Fruit fly (Drosophila melanogaster): ENCODE results near the gene CG8028.

Gene CG8028

DNA sequence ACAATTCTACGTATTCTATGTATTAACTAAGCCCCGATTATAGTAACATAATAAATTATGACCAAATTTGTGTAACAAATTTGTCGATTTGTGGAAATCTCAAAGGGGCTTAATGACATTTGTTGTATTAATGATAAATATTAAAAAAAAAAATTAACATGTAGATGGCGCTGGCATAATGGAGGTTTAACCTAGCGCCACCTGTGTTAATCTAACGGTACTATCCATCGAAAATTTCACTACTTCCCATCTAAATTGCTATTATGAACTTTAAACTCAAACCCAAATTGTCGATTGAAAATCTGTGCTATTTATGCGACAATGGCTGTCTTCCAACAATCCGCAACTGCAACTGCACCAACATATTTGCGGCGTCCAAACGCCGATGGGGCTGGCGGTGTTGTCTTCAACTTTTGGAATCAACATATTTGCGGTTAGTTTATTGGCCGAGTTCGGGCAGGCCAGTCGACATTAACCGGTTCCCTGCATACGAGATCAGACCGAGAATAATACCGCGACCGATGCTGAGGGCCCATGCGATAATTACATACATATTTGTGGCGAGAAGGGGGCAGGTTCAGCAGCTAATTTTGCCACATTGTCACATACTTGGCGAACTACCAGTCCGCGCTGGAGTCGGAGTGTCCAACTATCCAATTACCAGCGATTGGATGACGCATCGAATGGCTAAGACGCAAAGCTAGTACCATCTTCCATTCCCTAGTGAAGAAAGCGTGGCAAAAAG lies 45.8 kb upstream of the CG8028 start (continued):
- TF ChIP-seq chinmo (GFP tag; IDR thresholded peaks at IDR 0.05; ENCODE audit: partially characterized antibody) = peak; percentile 75; the same call in 1 of the 4 replicates
- TF ChIP-seq CG10431 (GFP tag; optimal IDR thresholded peaks at IDR 0.05) = no peak
- no peak for TF ChIP-seq CG11398 (GFP tag; optimal IDR thresholded peaks at IDR 0.05)
- TF ChIP-seq CG15514 (GFP tag; optimal IDR thresholded peaks at IDR 0.05) = peak; percentile 5
- TF ChIP-seq unpg (GFP tag; optimal IDR thresholded peaks at IDR 0.05) = peak; percentile 4
- no peak for TF ChIP-seq Aef1 (GFP tag; IDR thresholded peaks at IDR 0.05)
- TF ChIP-seq CG18599 (GFP tag; optimal IDR thresholded peaks at IDR 0.05) = no peak
- TF ChIP-seq CG7745 (tag; optimal IDR thresholded peaks at IDR 0.05) = no peak
- no peak for TF ChIP-seq CG18262 (tag; optimal IDR thresholded peaks at IDR 0.05)
- peak; percentile 94 for TF ChIP-seq CTCF (GFP tag; optimal IDR thresholded peaks at IDR 0.05)
- TF ChIP-seq croc (GFP tag; conservative IDR thresholded peaks at IDR 0.05) = no peak
- TF ChIP-seq CG6254 (GFP tag; optimal IDR thresholded peaks at IDR 0.05) = no peak
- no peak for TF ChIP-seq CG12942 (GFP tag; optimal IDR thresholded peaks at IDR 0.05)
- TF ChIP-seq Xbp1 (GFP tag; optimal IDR thresholded peaks at IDR 0.05) = peak; percentile 19
- no peak for TF ChIP-seq CG10654 (GFP tag; optimal IDR thresholded peaks at IDR 0.05)
- TF ChIP-seq hbn (GFP tag; IDR thresholded peaks at IDR 0.05; ENCODE audit: partially characterized antibody) = no peak
- peak; percentile 37 for TF ChIP-seq CG7839 (tag; optimal IDR thresholded peaks at IDR 0.05)
- no peak for TF ChIP-seq CG4404 (GFP tag; IDR thresholded peaks at IDR 0.05)
- TF ChIP-seq gem (tag; optimal IDR thresholded peaks at IDR 0.05) = no peak
- peak; percentile 0 for TF ChIP-seq CG13894 (tag; optimal IDR thresholded peaks at IDR 0.05)
- no peak for TF ChIP-seq usp (GFP tag; optimal IDR thresholded peaks at IDR 0.05)
- peak; percentile 19 for TF ChIP-seq CG15696 (tag; optimal IDR thresholded peaks at IDR 0.05)
- no peak for TF ChIP-seq CG6654 (GFP tag; optimal IDR thresholded peaks at IDR 0.05)
- TF ChIP-seq Asciz (GFP tag; optimal IDR thresholded peaks at IDR 0.05) = no peak
- no peak for TF ChIP-seq CG6791 (GFP tag; IDR thresholded peaks at IDR 0.05; ENCODE audit: partially characterized antibody)
- TF ChIP-seq trh (GFP tag; optimal IDR thresholded peaks at IDR 0.05) = no peak
- peak; percentile 28 for TF ChIP-seq Lhr (GFP tag; optimal IDR thresholded peaks at IDR 0.05)
- peak; percentile 33; the same call in 1 of the 2 replicates for TF ChIP-seq CG32532 (GFP tag; IDR thresholded peaks at IDR 0.05)
- no peak for TF ChIP-seq CG2889 (GFP tag; IDR thresholded peaks at IDR 0.05)
- no peak for TF ChIP-seq pum (GFP tag; optimal IDR thresholded peaks at IDR 0.05)
- no peak for TF ChIP-seq lilli (GFP tag; optimal IDR thresholded peaks at IDR 0.05)
- no peak for TF ChIP-seq Trl (optimal IDR thresholded peaks at IDR 0.05)
- no peak for TF ChIP-seq Trl (GFP tag; optimal IDR thresholded peaks at IDR 0.05)
- no peak for TF ChIP-seq CG3065 (GFP tag; optimal IDR thresholded peaks at IDR 0.05)
- TF ChIP-seq Dip2 (GFP tag; IDR thresholded peaks at IDR 0.05) = peak; percentile 90
- no peak for TF ChIP-seq Jarid2 (GFP tag; optimal IDR thresholded peaks at IDR 0.05)
- peak; percentile 7 for TF ChIP-seq pita (GFP tag; optimal IDR thresholded peaks at IDR 0.05)
- TF ChIP-seq Scr (GFP tag; IDR thresholded peaks at IDR 0.05; ENCODE audit: partially characterized antibody) = no peak
- no peak for TF ChIP-seq CG2116 (GFP tag; optimal IDR thresholded peaks at IDR 0.05)
- no peak for TF ChIP-seq gt (GFP tag; IDR thresholded peaks at IDR 0.05)
- TF ChIP-seq CG10979 (tag; optimal IDR thresholded peaks at IDR 0.05) = peak; percentile 81
- TF ChIP-seq ATbp (GFP tag; optimal IDR thresholded peaks at IDR 0.05) = no peak
- no peak for TF ChIP-seq sr (GFP tag; IDR thresholded peaks at IDR 0.05)
- no peak for TF ChIP-seq zen2 (GFP tag; IDR thresholded peaks at IDR 0.05; ENCODE audit: partially characterized antibody)
- no peak for TF ChIP-seq CHES-1-like (GFP tag; optimal IDR thresholded peaks at IDR 0.05)
- TF ChIP-seq ewg (GFP tag; optimal IDR thresholded peaks at IDR 0.05) = no peak
- no peak for TF ChIP-seq CG31224 (GFP tag; IDR thresholded peaks at IDR 0.05)
- TF ChIP-seq CG11695 (GFP tag; IDR thresholded peaks at IDR 0.05) = no peak
- TF ChIP-seq Atf6 (GFP tag; IDR thresholded peaks at IDR 0.05) = no peak
- TF ChIP-seq CG11560 (tag; IDR thresholded peaks at IDR 0.05) = no peak
